Worm (Caenorhabditis elegans) whole organism, early embryonic: ENCODE data around the gene F11A5.15.

ENCODE experiments used
- B0310.2 ChIP-seq: sonication (generic microtip); optimal IDR thresholded peaks from 2 replicates; lab custom pipeline; 2016; ENCODE audit warnings: mild to moderate bottlenecking, missing genetic modification characterization, missing compliant biosample characterization
- F13C5.2 ChIP-seq: sonication (generic microtip); optimal IDR thresholded peaks from 2 replicates; lab custom pipeline; 2017; ENCODE audit warnings: mild to moderate bottlenecking, missing genetic modification characterization, inconsistent platforms, missing compliant biosample characterization
- aly-1 ChIP-seq: sonication (generic microtip); optimal IDR thresholded peaks from 2 replicates; lab custom pipeline; 2016; ENCODE audit warnings: missing genetic modification characterization, missing compliant biosample characterization
- ama-1 ChIP-seq: fragments of 150-350 bp; optimal IDR thresholded peaks from 2 replicates; lab custom pipeline; 2014
- ceh-13 ChIP-seq: fragments of 200-800 bp; sonication (Bioruptor generic); optimal IDR thresholded peaks from 2 replicates; lab custom pipeline; 2018; ENCODE audit warnings: mild to moderate bottlenecking, missing genetic modification characterization, missing compliant biosample characterization
- ceh-36 ChIP-seq: sonication (generic microtip); optimal IDR thresholded peaks from 2 replicates; lab custom pipeline; 2016; ENCODE audit warnings: missing genetic modification characterization, inconsistent platforms, missing compliant biosample characterization
- ets-7 ChIP-seq: sonication (generic microtip); optimal IDR thresholded peaks from 2 replicates; lab custom pipeline; 2016; ENCODE audit warnings: missing genotype, missing genetic modification characterization, missing compliant biosample characterization
- flt-1 ChIP-seq: fragments of 200-800 bp; sonication (Bioruptor generic); IDR thresholded peaks from 2 replicates; pipeline ENCODE4 v1.3.6; 2022; ENCODE audit warnings: missing genetic modification characterization, missing compliant biosample characterization
- hmbx-1 ChIP-seq: sonication (generic microtip); optimal IDR thresholded peaks from 2 replicates; lab custom pipeline; 2016; ENCODE audit warnings: mild to moderate bottlenecking, missing genetic modification characterization, missing compliant biosample characterization
- hmg-4 ChIP-seq: fragments of 200-800 bp; sonication (Bioruptor generic); optimal IDR thresholded peaks from 2 replicates; lab custom pipeline; 2018; ENCODE audit warnings: mild to moderate bottlenecking, missing genetic modification characterization, missing compliant biosample characterization
- hnd-1 ChIP-seq: sonication (generic microtip); optimal IDR thresholded peaks from 2 replicates; lab custom pipeline; 2016; ENCODE audit warnings: missing genetic modification characterization, missing compliant biosample characterization
- pes-1 ChIP-seq: fragments of 200-800 bp; sonication (Bioruptor generic); IDR thresholded peaks from 2 replicates; pipeline ENCODE4 v1.3.6; 2022; ENCODE audit warnings: missing genetic modification reagents, missing genetic modification characterization, missing compliant biosample characterization
- scrt-1 ChIP-seq: fragments of 200-800 bp; sonication (Bioruptor generic); IDR thresholded peaks from 2 replicates; pipeline ENCODE4 v1.3.6; 2022; ENCODE audit warnings: missing genetic modification characterization, missing compliant biosample characterization
- sea-1 ChIP-seq: fragments of 200-800 bp; sonication (Bioruptor generic); conservative IDR thresholded peaks from 2 replicates; pipeline ENCODE4 v1.3.6; 2022; ENCODE audit warnings: missing genetic modification characterization, missing compliant biosample characterization
- tbx-11 ChIP-seq: fragments of 200-800 bp; sonication (Bioruptor generic); IDR thresholded peaks from 2 replicates; pipeline ENCODE4 v1.3.6; 2022; ENCODE audit warnings: missing genetic modification characterization, missing compliant biosample characterization
- tbx-37 ChIP-seq: fragments of 200-800 bp; sonication (Bioruptor generic); conservative IDR thresholded peaks from 2 replicates; pipeline ENCODE4 v1.3.6; 2022; ENCODE audit warnings: missing genetic modification reagents, missing genetic modification characterization, missing compliant biosample characterization
- tra-4 ChIP-seq: sonication (generic microtip); optimal IDR thresholded peaks from 2 replicates; lab custom pipeline; 2017; ENCODE audit warnings: missing genetic modification characterization, missing compliant biosample characterization

The F11A5.15 gene

ce11 chrV:16218522-16218921, at the start of gene F11A5.15:
Gene F11A5.15 (minus strand): TSS chrV:16218622.
- TF ChIP-seq scrt-1 (GFP tag; lab: Robert Waterston, UW): no peak
- no peak for TF ChIP-seq B0310.2 (tag; lab: Kevin White, UChicago)
- no peak for TF ChIP-seq hnd-1 (tag; lab: Kevin White, UChicago)
- no peak for TF ChIP-seq ets-7 (tag; lab: Kevin White, UChicago)
- no peak for TF ChIP-seq tbx-11 (GFP tag; lab: Robert Waterston, UW)
- no peak for TF ChIP-seq hmbx-1 (tag; lab: Kevin White, UChicago)
- no peak for TF ChIP-seq ceh-13 (GFP tag; lab: Kevin White, UChicago)
- no peak for TF ChIP-seq hmg-4 (GFP tag; lab: Kevin White, UChicago)
- no peak for TF ChIP-seq tbx-37 (GFP tag; lab: Robert Waterston, UW)
- TF ChIP-seq flt-1 (GFP tag; lab: Robert Waterston, UW): no peak
- no peak for TF ChIP-seq ceh-36
- TF ChIP-seq ama-1: no peak
- no peak for TF ChIP-seq sea-1 (GFP tag; lab: Robert Waterston, UW)
- TF ChIP-seq tra-4: no peak
- no peak for TF ChIP-seq pes-1 (GFP tag; lab: Robert Waterston, UW)
- no peak for TF ChIP-seq aly-1 (tag; lab: Kevin White, UChicago)
- no peak for TF ChIP-seq F13C5.2 (tag; lab: Kevin White, UChicago)

DNA sequence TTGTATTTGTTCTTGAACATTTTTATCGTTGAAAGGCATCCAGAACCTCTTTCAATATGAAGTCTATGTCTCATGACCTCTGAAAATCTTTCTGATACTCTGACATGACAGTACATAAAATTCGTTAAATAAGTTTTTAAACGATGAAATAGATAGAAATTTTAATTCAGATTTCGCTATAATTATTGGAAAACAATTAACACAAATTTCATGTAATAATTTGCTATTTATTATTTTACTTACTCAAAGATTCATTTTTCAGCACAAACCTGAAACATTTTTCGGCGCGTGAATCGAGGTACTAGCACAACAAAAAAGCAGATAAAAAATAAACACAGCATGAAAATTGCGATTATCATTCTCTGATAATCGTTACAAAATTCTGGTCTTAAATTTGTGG, 48.1 kb upstream of the F11A5.15 start, which contains the start of gene T13F3.4:
TSS of gene T13F3.4 (minus strand) at position 101 of the 400 bp plus-strand sequence.
- TF ChIP-seq tbx-11 (GFP tag; lab: Robert Waterston, UW): no peak
- no peak for TF ChIP-seq ceh-13 (GFP tag; lab: Kevin White, UChicago)
- no peak for TF ChIP-seq ama-1
- TF ChIP-seq F13C5.2 (tag; lab: Kevin White, UChicago): no peak
- TF ChIP-seq tbx-37 (GFP tag; lab: Robert Waterston, UW): no peak
- no peak for TF ChIP-seq sea-1 (GFP tag; lab: Robert Waterston, UW)
- TF ChIP-seq ets-7 (tag; lab: Kevin White, UChicago): no peak

DNA sequence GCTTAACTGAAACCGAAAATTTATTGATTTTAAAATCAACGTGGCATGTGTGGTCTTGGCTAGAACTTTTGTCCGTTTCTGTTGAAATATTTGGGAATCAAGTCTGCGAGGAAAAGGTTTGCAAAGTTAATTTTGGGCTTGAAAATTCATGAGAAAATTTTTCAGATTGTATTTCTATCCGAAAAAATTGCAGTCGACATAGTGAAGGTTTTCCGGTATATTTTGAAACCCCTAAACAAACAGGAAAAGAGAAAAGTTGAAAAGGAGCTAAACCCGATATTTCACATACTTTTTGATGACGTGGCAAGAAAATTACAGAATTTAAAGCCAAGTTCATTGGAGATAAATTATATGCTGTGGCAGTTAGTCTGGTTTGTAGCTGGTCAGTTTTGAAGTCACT, 41.3 kb upstream of the F11A5.15 start, which contains the start of gene nhr-127:
TSS of gene nhr-127 (plus strand) at position 301 of the 400 bp plus-strand sequence.
- TF ChIP-seq hnd-1 (tag; lab: Kevin White, UChicago) (no peak), B0310.2 (tag; lab: Kevin White, UChicago) (no peak), tbx-37 (GFP tag; lab: Robert Waterston, UW) (no peak), tbx-11 (GFP tag; lab: Robert Waterston, UW) (no peak), ceh-36 (no peak), hmbx-1 (tag; lab: Kevin White, UChicago) (no peak), ets-7 (tag; lab: Kevin White, UChicago) (no peak), scrt-1 (GFP tag; lab: Robert Waterston, UW) (no peak), F13C5.2 (tag; lab: Kevin White, UChicago) (no peak), aly-1 (tag; lab: Kevin White, UChicago) (no peak), ceh-13 (GFP tag; lab: Kevin White, UChicago) (no peak), ama-1 (no peak), sea-1 (GFP tag; lab: Robert Waterston, UW) (no peak)

DNA sequence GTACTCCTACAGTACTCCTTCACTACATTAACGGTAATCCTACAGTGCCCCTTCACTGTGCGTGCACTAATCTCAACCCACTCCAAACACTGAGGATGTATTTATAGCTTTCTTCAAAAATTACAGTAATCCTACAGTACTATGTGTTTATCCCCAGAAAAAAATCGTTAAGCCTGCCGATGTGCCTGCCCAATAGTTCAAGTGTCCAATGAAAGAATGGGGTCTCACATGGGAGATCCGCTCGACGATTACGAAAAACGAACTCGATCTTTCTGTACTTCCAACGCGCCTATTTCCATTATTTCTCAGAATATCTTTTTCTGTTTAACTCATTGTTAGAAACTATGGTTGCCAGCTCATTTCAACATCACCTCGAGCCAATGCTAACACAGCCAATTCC, 39.7 kb upstream of the F11A5.15 start, which contains the start of gene nhr-218:
TSS of gene nhr-218 (plus strand) at position 301 of the 400 bp plus-strand sequence.
- TF ChIP-seq ceh-36 (no peak), pes-1 (GFP tag; lab: Robert Waterston, UW) (no peak), ceh-13 (GFP tag; lab: Kevin White, UChicago) (no peak), aly-1 (tag; lab: Kevin White, UChicago) (no peak), scrt-1 (GFP tag; lab: Robert Waterston, UW) (no peak), B0310.2 (tag; lab: Kevin White, UChicago) (no peak)

- TF ChIP-seq aly-1 (tag; lab: Kevin White, UChicago) (no peak), hnd-1 (tag; lab: Kevin White, UChicago) (no peak), hmbx-1 (tag; lab: Kevin White, UChicago) (no peak), ama-1 (no peak), scrt-1 (GFP tag; lab: Robert Waterston, UW) (no peak), B0310.2 (tag; lab: Kevin White, UChicago) (no peak)
Observed at ce11 chrV:16256395-16256794, 38.0 kb upstream of the F11A5.15 start, which contains the start of gene bgnt-1.3. Gene bgnt-1.3 (minus strand): TSS chrV:16256495.

- TF ChIP-seq tbx-37 (GFP tag; lab: Robert Waterston, UW) (no peak), tra-4 (no peak), sea-1 (GFP tag; lab: Robert Waterston, UW) (no peak), pes-1 (GFP tag; lab: Robert Waterston, UW) (no peak), B0310.2 (tag; lab: Kevin White, UChicago) (no peak), ceh-36 (no peak), scrt-1 (GFP tag; lab: Robert Waterston, UW) (no peak), ceh-13 (GFP tag; lab: Kevin White, UChicago) (no peak), tbx-11 (GFP tag; lab: Robert Waterston, UW) (no peak), hmbx-1 (tag; lab: Kevin White, UChicago) (no peak), flt-1 (GFP tag; lab: Robert Waterston, UW) (no peak), hnd-1 (tag; lab: Kevin White, UChicago) (no peak)
Observed at ce11 chrV:16253687-16254086, 35.3 kb upstream of the F11A5.15 start, which contains the start of gene gcy-20. Gene gcy-20 (minus strand): TSS chrV:16253787.

DNA sequence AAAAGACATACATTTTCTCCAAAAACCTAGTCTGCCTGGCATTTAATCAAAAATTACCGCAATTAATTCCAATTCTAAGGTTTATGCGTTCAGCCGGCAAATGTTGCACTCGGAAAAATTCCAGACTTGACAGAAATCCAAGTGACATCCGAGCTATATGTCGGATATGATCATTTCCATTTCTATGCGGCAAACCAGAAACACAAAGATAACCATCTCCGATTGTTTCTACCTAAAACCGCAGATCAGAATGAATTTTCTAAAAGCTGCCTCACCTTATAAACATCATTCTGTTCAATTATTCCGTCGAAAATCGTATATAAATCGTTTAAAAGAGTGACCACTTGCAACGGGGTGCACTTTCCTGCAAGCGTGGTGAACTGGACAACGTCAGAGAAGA, 30.7 kb upstream of the F11A5.15 start:
- no peak for TF ChIP-seq F13C5.2 (tag; lab: Kevin White, UChicago)
- no peak for TF ChIP-seq ets-7 (tag; lab: Kevin White, UChicago)

- TF ChIP-seq ama-1: no peak
- TF ChIP-seq aly-1 (tag; lab: Kevin White, UChicago): no peak
Observed at ce11 chrV:16246579-16246978, 28.2 kb upstream of the F11A5.15 start, which contains the start of gene srh-95. Gene srh-95 (plus strand): TSS chrV:16246879.
